Worm (Caenorhabditis elegans): ENCODE measurements around the gene ttll-12.

The ttll-12 gene

ce11 chrII:9322870-9323349 lies 15.9 kb upstream of the ttll-12 start, which contains the start of gene rab-39 (continued):
- TF ChIP-seq hlh-11 (tag; optimal IDR thresholded peaks at IDR 0.05) (peak; percentile 53), R02D3.7 (tag; optimal IDR thresholded peaks at IDR 0.05) (no peak), snpc-4 (tag; optimal IDR thresholded peaks at IDR 0.05) (no peak), fkh-10 (GFP tag; optimal IDR thresholded peaks at IDR 0.05) (no peak), F37D6.2 (tag; optimal IDR thresholded peaks at IDR 0.05) (no peak), hmg-1.1 (GFP tag; IDR thresholded peaks at IDR 0.05) (no peak)

- TF ChIP-seq zfp-2 (tag; optimal IDR thresholded peaks at IDR 0.05) (no peak), egl-27 (tag; optimal IDR thresholded peaks at IDR 0.05) (no peak), fos-1 (tag; optimal IDR thresholded peaks at IDR 0.05) (no peak), tag-97 (GFP tag; IDR thresholded peaks at IDR 0.05) (no peak), ceh-62 (tag; optimal IDR thresholded peaks at IDR 0.05) (no peak), nhr-11 (tag; optimal IDR thresholded peaks at IDR 0.05) (no peak)
Measured at ce11 chrII:9323660-9324059, 15.1 kb upstream of the ttll-12 start, which contains the start of gene egli-1. TSS of gene egli-1 (plus strand) at chrII:9323960.

ce11 chrII:9324824-9325351 lies 13.9 kb upstream of the ttll-12 start, which contains the start of gene eat-3:
TSS of gene eat-3 (plus strand) at chrII:9324874.
- TF ChIP-seq nhr-77 (tag; optimal IDR thresholded peaks at IDR 0.05) (peak; percentile 36), lin-15B (tag; optimal IDR thresholded peaks at IDR 0.05) (no peak), lsy-2 (tag; optimal IDR thresholded peaks at IDR 0.05) (peak in 1 of 2 experiments; percentile 59), Y5F2A.4 (GFP tag; optimal IDR thresholded peaks at IDR 0.05) (no peak), nhr-6 (tag; optimal IDR thresholded peaks at IDR 0.05) (peak; percentile 34), mep-1 (tag; optimal IDR thresholded peaks at IDR 0.05) (peak; percentile 42), attf-4 (tag; optimal IDR thresholded peaks at IDR 0.05) (no peak), daf-16 (GFP tag; optimal IDR thresholded peaks at IDR 0.05) (no peak), daf-16 (tag; optimal IDR thresholded peaks at IDR 0.05) (peak; percentile 23), nhr-48 (tag; optimal IDR thresholded peaks at IDR 0.05) (no peak), mdl-1 (tag; optimal IDR thresholded peaks at IDR 0.05) (peak in 1 of 2 experiments; percentile 40), nhr-41 (GFP tag; IDR thresholded peaks at IDR 0.05) (no peak), aha-1 (tag) (peak; percentile 70), zfp-2 (tag; optimal IDR thresholded peaks at IDR 0.05) (no peak), pqm-1 (tag; optimal IDR thresholded peaks at IDR 0.05) (no peak), F49E8.2 (tag; optimal IDR thresholded peaks at IDR 0.05; ENCODE audit: borderline replicate concordance) (no peak), hif-1 (tag; optimal IDR thresholded peaks at IDR 0.05) (peak in 1 of 2 experiments; percentile 53), ctbp-1 (GFP tag; IDR thresholded peaks at IDR 0.05) (0 out of 2 replicates have a peak, but pooled peaks have one; percentile 26), snpc-4 (tag; optimal IDR thresholded peaks at IDR 0.05) (no peak), mes-2 (tag; optimal IDR thresholded peaks at IDR 0.05; ENCODE audit: poor library complexity, severe bottlenecking) (peak; percentile 24), dve-1 (tag; optimal IDR thresholded peaks at IDR 0.05; ENCODE audit: insufficient read depth) (peak; percentile 56), unc-62 (GFP tag; optimal IDR thresholded peaks at IDR 0.05 in 1 of 2) (peak in 1 of 2 experiments; percentile 93), unc-62 (tag; optimal IDR thresholded peaks at IDR 0.05) (no peak), hlh-11 (tag; optimal IDR thresholded peaks at IDR 0.05) (peak; percentile 33)

ce11 chrII:9325555-9325954 lies 13.2 kb upstream of the ttll-12 start:
- TF ChIP-seq zfp-2 (tag; optimal IDR thresholded peaks at IDR 0.05) = no peak
- TF ChIP-seq hlh-11 (tag; optimal IDR thresholded peaks at IDR 0.05) = peak; percentile 81
- TF ChIP-seq pqm-1 (tag; optimal IDR thresholded peaks at IDR 0.05) = peak; percentile 78
- peak; percentile 77 for TF ChIP-seq dmd-6 (GFP tag; IDR thresholded peaks at IDR 0.05)
- peak; percentile 59 for TF ChIP-seq nhr-28 (tag; optimal IDR thresholded peaks at IDR 0.05)
- no peak for TF ChIP-seq daf-16 (GFP tag; optimal IDR thresholded peaks at IDR 0.05)
- peak; percentile 57 for TF ChIP-seq daf-16 (tag; optimal IDR thresholded peaks at IDR 0.05)
- TF ChIP-seq php-3 (GFP tag; IDR thresholded peaks at IDR 0.05) = 0 out of 2 replicates have a peak, but pooled peaks have one; percentile 16
- TF ChIP-seq ceh-32 (tag; optimal IDR thresholded peaks at IDR 0.05; ENCODE audit: poor library complexity) = no peak

Data from whole organism, L4 larva.